Worm (Caenorhabditis elegans) whole organism, L4 larva: ENCODE results near the gene uroc-1.

Experiments used
- F26F4.8 ChIP-seq: fragments of 200-800 bp; sonication (Bioruptor generic); conservative IDR thresholded peaks from 2 replicates; pipeline ENCODE4 v1.3.6; 2022; ENCODE audit warnings: missing genetic modification characterization, missing compliant biosample characterization
- F49E8.2 ChIP-seq: sonication (generic microtip); optimal IDR thresholded peaks from 2 replicates; lab custom pipeline; 2016; ENCODE audit warnings: missing compliant biosample characterization, mild to moderate bottlenecking, missing genetic modification characterization, borderline replicate concordance
- R02D3.7 ChIP-seq: fragments of 150-350 bp; sonication (generic microtip); optimal IDR thresholded peaks from 3 replicates; lab custom pipeline; 2014; ENCODE audit warnings: missing biosample characterization, missing genetic modification characterization
- ZK337.2 ChIP-seq: fragments of 200-800 bp; sonication (Bioruptor generic); IDR thresholded peaks from 2 replicates; pipeline ENCODE4 v1.3.6; 2022; ENCODE audit warnings: missing genetic modification reagents, missing genetic modification characterization, missing compliant biosample characterization
- attf-4 ChIP-seq: sonication (generic microtip); optimal IDR thresholded peaks from 3 replicates; lab custom pipeline; 2017; ENCODE audit warnings: missing biosample characterization, missing genetic modification characterization
- ceh-20 ChIP-seq: fragments of 200-800 bp; sonication (Bioruptor generic); IDR thresholded peaks from 2 replicates; pipeline ENCODE4 v1.3.6; 2022; ENCODE audit warnings: missing genetic modification reagents, missing genetic modification characterization, missing compliant biosample characterization
- ceh-28 ChIP-seq: fragments of 150-350 bp; optimal IDR thresholded peaks from 2 replicates; lab custom pipeline; 2014; ENCODE audit warnings: missing biosample characterization, missing genetic modification reagents, missing genetic modification characterization
- ceh-32 ChIP-seq: sonication (generic microtip); optimal IDR thresholded peaks from 2 replicates; lab custom pipeline; 2016; ENCODE audit warnings: mild to moderate bottlenecking, missing genetic modification characterization, missing compliant biosample characterization; ENCODE audit not compliant: poor library complexity
- ceh-44 ChIP-seq: fragments of 200-800 bp; sonication (Bioruptor generic); IDR thresholded peaks from 2 replicates; pipeline ENCODE4 v1.3.6; 2022; ENCODE audit warnings: missing genetic modification reagents, missing genetic modification characterization, missing compliant biosample characterization
- ces-1 ChIP-seq: fragments of 150-350 bp; sonication (generic microtip); optimal IDR thresholded peaks from 4 replicates; lab custom pipeline; 2014; ENCODE audit warnings: missing biosample characterization, missing genetic modification reagents, missing genetic modification characterization
- daf-16 ChIP-seq, 3 experiments: sonication (generic microtip); optimal IDR thresholded peaks; 2 replicates each; lab custom pipeline; 2016 to 2017; ENCODE audit warnings: missing genetic modification characterization in 3 of 3, missing genetic modification reagents in 3 of 3, mild to moderate bottlenecking in 2 of 3, missing compliant biosample characterization in 2 of 3, missing biosample characterization in 1 of 3, moderate library complexity in 1 of 3
- daf-8 ChIP-seq: fragments of 200-800 bp; sonication (Bioruptor generic); IDR thresholded peaks from 2 replicates; pipeline ENCODE4 v1.3.6; 2022; ENCODE audit warnings: missing genetic modification characterization, missing compliant biosample characterization
- dmd-6 ChIP-seq: fragments of 200-800 bp; sonication (Bioruptor generic); IDR thresholded peaks from 2 replicates; pipeline ENCODE4 v1.3.6; 2022; ENCODE audit warnings: missing genetic modification reagents, missing genetic modification characterization, missing compliant biosample characterization
- dmd-9 ChIP-seq: fragments of 200-800 bp; sonication (Bioruptor generic); IDR thresholded peaks from 2 replicates; pipeline ENCODE4 v1.3.6; 2022; ENCODE audit warnings: missing genetic modification reagents, missing genetic modification characterization, missing compliant biosample characterization
- dve-1 ChIP-seq: sonication (generic microtip); optimal IDR thresholded peaks from 2 replicates; lab custom pipeline; 2017; ENCODE audit warnings: antibody characterized with exemption, mild to moderate bottlenecking, missing genetic modification characterization, missing compliant biosample characterization; ENCODE audit not compliant: insufficient read depth
- egl-27 ChIP-seq: sonication (generic microtip); optimal IDR thresholded peaks from 3 replicates; lab custom pipeline; 2017; ENCODE audit warnings: missing biosample characterization, missing genetic modification reagents, missing genetic modification characterization
- egl-43 ChIP-seq: fragments of 200-800 bp; sonication (Bioruptor generic); IDR thresholded peaks from 2 replicates; pipeline ENCODE4 v1.3.6; 2022; ENCODE audit warnings: missing genetic modification reagents, missing genetic modification characterization, missing compliant biosample characterization
- fkh-10 ChIP-seq: fragments of 150-350 bp; optimal IDR thresholded peaks from 2 replicates; lab custom pipeline; 2014; ENCODE audit warnings: missing biosample characterization, missing genetic modification reagents, missing genetic modification characterization
- hif-1 ChIP-seq, 2 experiments: sonication (generic microtip); optimal IDR thresholded peaks; 2 replicates each; lab custom pipeline; 2016 to 2017; ENCODE audit warnings: missing compliant biosample characterization in 2 of 2, missing genetic modification characterization in 2 of 2, missing genetic modification reagents in 2 of 2, missing genotype in 2 of 2, mild to moderate bottlenecking in 1 of 2
- hlh-11 ChIP-seq: fragments of 200-800 bp; sonication (Bioruptor generic); optimal IDR thresholded peaks from 2 replicates; lab custom pipeline; 2018; ENCODE audit warnings: mild to moderate bottlenecking, missing genetic modification characterization, missing compliant biosample characterization
- hlh-30 ChIP-seq: sonication (generic microtip); optimal IDR thresholded peaks from 2 replicates; lab custom pipeline; 2017; ENCODE audit warnings: antibody characterized with exemption, mild to moderate bottlenecking, missing genetic modification characterization, missing compliant biosample characterization; ENCODE audit not compliant: insufficient read depth
- hmg-1.1 ChIP-seq: fragments of 200-800 bp; sonication (Bioruptor generic); IDR thresholded peaks from 2 replicates; pipeline ENCODE4 v1.3.6; 2022; ENCODE audit warnings: missing genetic modification reagents, missing genetic modification characterization, missing compliant biosample characterization
- jun-1 ChIP-seq: fragments of 150-350 bp; optimal IDR thresholded peaks from 2 replicates; lab custom pipeline; 2014; ENCODE audit warnings: missing biosample characterization, missing genetic modification reagents, missing genetic modification characterization
- lin-1 ChIP-seq: fragments of 200-800 bp; sonication (Bioruptor generic); IDR thresholded peaks from 2 replicates; pipeline ENCODE4 v1.3.6; 2022; ENCODE audit warnings: missing genetic modification reagents, missing genetic modification characterization, missing compliant biosample characterization
- lin-13 ChIP-seq: fragments of 150-350 bp; optimal IDR thresholded peaks from 2 replicates; lab custom pipeline; 2014; ENCODE audit warnings: missing biosample characterization, missing genetic modification reagents, missing genetic modification characterization
- lir-3 ChIP-seq: sonication (generic microtip); optimal IDR thresholded peaks from 2 replicates; lab custom pipeline; 2016; ENCODE audit warnings: mild to moderate bottlenecking, missing genetic modification characterization, missing compliant biosample characterization
- madf-5 ChIP-seq, 2 experiments: fragments of 200-800 bp; sonication (Bioruptor generic); IDR thresholded peaks; 2 replicates each; pipeline ENCODE4 v1.3.6; 2022; ENCODE audit warnings: missing compliant biosample characterization in 2 of 2, missing genetic modification characterization in 2 of 2
- madf-9 ChIP-seq: fragments of 200-800 bp; sonication (Bioruptor generic); conservative IDR thresholded peaks from 2 replicates; pipeline ENCODE4 v1.3.6; 2022; ENCODE audit warnings: missing genetic modification reagents, missing genetic modification characterization, missing compliant biosample characterization
- mdl-1 ChIP-seq, 2 experiments: fragments of 150-350 bp in 1 of 2; sonication (generic microtip) in 1 of 2; optimal IDR thresholded peaks; 2 replicates each; lab custom pipeline; 2014 to 2017; ENCODE audit warnings: missing biosample characterization in 2 of 2, missing genetic modification characterization in 2 of 2
- mxl-2 ChIP-seq: fragments of 200-800 bp; sonication (Bioruptor generic); conservative IDR thresholded peaks from 2 replicates; pipeline ENCODE4 v1.3.6; 2022; ENCODE audit warnings: missing genetic modification reagents, missing genetic modification characterization, missing compliant biosample characterization
- nhr-11 ChIP-seq: fragments of 150-350 bp; optimal IDR thresholded peaks from 2 replicates; lab custom pipeline; 2014; ENCODE audit warnings: missing biosample characterization, missing genetic modification characterization
- nhr-237 ChIP-seq: sonication (generic microtip); optimal IDR thresholded peaks from 2 replicates; lab custom pipeline; 2017; ENCODE audit warnings: missing biosample characterization, missing genetic modification characterization
- nhr-48 ChIP-seq: sonication (generic microtip); optimal IDR thresholded peaks from 2 replicates; lab custom pipeline; 2016; ENCODE audit warnings: mild to moderate bottlenecking, missing genetic modification characterization, missing compliant biosample characterization
- nhr-6 ChIP-seq: fragments of 150-350 bp; optimal IDR thresholded peaks from 2 replicates; lab custom pipeline; 2014; ENCODE audit warnings: missing biosample characterization, missing genetic modification characterization
- rbr-2 ChIP-seq: sonication (generic microtip); optimal IDR thresholded peaks from 2 replicates; lab custom pipeline; 2016; ENCODE audit warnings: missing genotype, missing genetic modification characterization, missing compliant biosample characterization
- saeg-2 ChIP-seq: fragments of 200-800 bp; sonication (Bioruptor generic); IDR thresholded peaks from 2 replicates; pipeline ENCODE4 v1.3.6; 2022; ENCODE audit warnings: missing genetic modification reagents, missing genetic modification characterization, missing compliant biosample characterization
- set-16 ChIP-seq: fragments of 200-800 bp; sonication (Bioruptor generic); IDR thresholded peaks from 2 replicates; pipeline ENCODE4 v1.3.6; 2022; ENCODE audit warnings: missing genetic modification reagents, missing genetic modification characterization, missing compliant biosample characterization
- snpc-1.2 ChIP-seq: fragments of 200-800 bp; sonication (Bioruptor generic); IDR thresholded peaks from 2 replicates; pipeline ENCODE4 v1.3.6; 2022; ENCODE audit warnings: missing genetic modification reagents, missing genetic modification characterization, missing compliant biosample characterization
- snpc-4 ChIP-seq: fragments of 150-350 bp; optimal IDR thresholded peaks from 2 replicates; lab custom pipeline; 2014; ENCODE audit warnings: missing biosample characterization, missing genetic modification characterization
- spr-1 ChIP-seq: sonication (generic microtip); optimal IDR thresholded peaks from 2 replicates; lab custom pipeline; 2016; ENCODE audit warnings: mild to moderate bottlenecking, missing genetic modification characterization, missing compliant biosample characterization
- spr-3 ChIP-seq: fragments of 200-800 bp; sonication (Bioruptor generic); optimal IDR thresholded peaks from 2 replicates; lab custom pipeline; 2018; ENCODE audit warnings: mild to moderate bottlenecking, missing genetic modification characterization, missing compliant biosample characterization
- tra-1 ChIP-seq: fragments of 200-800 bp; sonication (Bioruptor generic); IDR thresholded peaks from 2 replicates; pipeline ENCODE4 v1.3.6; 2022; ENCODE audit warnings: missing genetic modification reagents, missing genetic modification characterization, missing compliant biosample characterization
- unc-130 ChIP-seq: sonication (generic microtip); optimal IDR thresholded peaks from 2 replicates; lab custom pipeline; 2016; ENCODE audit warnings: missing genetic modification reagents, missing genetic modification characterization, missing compliant biosample characterization
- vab-7 ChIP-seq: fragments of 200-800 bp; sonication (Bioruptor generic); IDR thresholded peaks from 2 replicates; pipeline ENCODE4 v1.3.6; 2022; ENCODE audit warnings: missing genetic modification reagents, missing genetic modification characterization, missing compliant biosample characterization
- zfp-3 ChIP-seq: fragments of 200-800 bp; sonication (Bioruptor generic); conservative IDR thresholded peaks from 2 replicates; pipeline ENCODE4 v1.3.6; 2022; ENCODE audit warnings: missing genetic modification reagents, missing genetic modification characterization, missing compliant biosample characterization
- ztf-7 ChIP-seq: fragments of 150-350 bp; optimal IDR thresholded peaks from 2 replicates; lab custom pipeline; 2014; ENCODE audit warnings: missing biosample characterization, missing genetic modification characterization

Gene uroc-1

DNA sequence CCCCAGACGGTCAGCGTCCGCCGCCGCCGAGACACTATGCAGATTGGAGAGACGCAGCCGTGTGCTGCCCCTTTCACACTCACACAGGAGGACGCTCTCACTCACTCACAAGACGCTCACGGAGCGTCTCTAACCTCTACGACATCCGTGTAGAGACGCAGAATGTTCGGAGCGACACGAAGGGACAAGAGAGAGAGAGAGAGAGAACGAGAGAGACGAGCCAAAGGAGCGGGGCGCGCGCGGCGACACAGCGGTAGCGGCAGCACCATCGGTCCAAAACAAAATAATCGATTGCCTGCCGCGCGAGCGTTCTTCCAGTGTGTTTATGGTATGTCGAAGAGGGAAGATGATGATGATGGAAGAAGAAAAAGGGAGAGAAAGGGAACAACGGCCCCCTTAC lies 50.2 kb downstream of the uroc-1 start (continued):
- TF ChIP-seq daf-8 (no peak), lin-1 (0 out of 2 replicates have a peak, but pooled peaks have one; percentile 20), tra-1 (GFP tag; lab: Robert Waterston, UW) (peak; percentile 27; the same call in 1 of the 2 replicates), ztf-7 (tag; lab: Kevin White, UChicago) (peak; percentile 12), nhr-48 (peak; percentile 76), attf-4 (tag; lab: Kevin White, UChicago) (no peak), ceh-20 (GFP tag; lab: Robert Waterston, UW) (peak; percentile 70), set-16 (GFP tag; lab: Robert Waterston, UW) (peak; percentile 97), mxl-2 (GFP tag; lab: Robert Waterston, UW) (no peak; the same call in 1 of the 2 replicates), madf-5 (GFP tag; IDR thresholded peaks at IDR 0.05; lab: Robert Waterston, UW) (no peak; a peak in 1 of 4 replicates), mdl-1 (tag; optimal IDR thresholded peaks at IDR 0.05; lab: Kevin White, UChicago) (peak; percentile 55 to 88), hlh-11 (peak; percentile 95), snpc-4 (tag; lab: Kevin White, UChicago) (no peak), nhr-11 (tag; lab: Kevin White, UChicago) (peak; percentile 57), R02D3.7 (tag; lab: Kevin White, UChicago) (no peak), egl-27 (tag; lab: Kevin White, UChicago) (no peak), lin-13 (GFP tag; lab: Kevin White, UChicago) (peak; percentile 60), unc-130 (GFP tag; lab: Kevin White, UChicago) (peak; percentile 4), hlh-30 (tag; lab: Kevin White, UChicago) (peak; percentile 94), hmg-1.1 (GFP tag; lab: Robert Waterston, UW) (peak; percentile 92), egl-43 (peak; percentile 90), lir-3 (tag; lab: Kevin White, UChicago) (no peak), madf-9 (peak; percentile 92), spr-1 (tag; lab: Kevin White, UChicago) (peak; percentile 87), vab-7 (no peak; the same call in 1 of the 2 replicates), fkh-10 (GFP tag; lab: Kevin White, UChicago) (peak; percentile 31), nhr-6 (tag; lab: Kevin White, UChicago) (peak; percentile 78), F49E8.2 (no peak), dmd-9 (peak; percentile 80), ceh-32 (tag; lab: Kevin White, UChicago) (peak; percentile 63), saeg-2 (GFP tag; lab: Robert Waterston, UW) (0 out of 2 replicates have a peak, but pooled peaks have one; percentile 32), snpc-1.2 (0 out of 2 replicates have a peak, but pooled peaks have one; percentile 7), ces-1 (GFP tag; lab: Kevin White, UChicago) (no peak), daf-16 (GFP tag; optimal IDR thresholded peaks at IDR 0.05; lab: Kevin White, UChicago) (peak; percentile 43 to 71), daf-16 (tag; optimal IDR thresholded peaks at IDR 0.05; lab: Kevin White, UChicago) (peak; percentile 86), nhr-237 (no peak), zfp-3 (GFP tag; lab: Robert Waterston, UW) (peak; percentile 50; the same call in 1 of the 2 replicates), spr-3 (no peak), dve-1 (tag; lab: Kevin White, UChicago) (peak; percentile 94), F26F4.8 (GFP tag; lab: Robert Waterston, UW) (no peak), dmd-6 (GFP tag; lab: Robert Waterston, UW) (peak; percentile 81), ceh-28 (tag; lab: Kevin White, UChicago) (peak; percentile 87), hif-1 (tag; optimal IDR thresholded peaks at IDR 0.05; lab: Kevin White, UChicago) (peak; percentile 47 to 92), jun-1 (tag; lab: Kevin White, UChicago) (no peak), ZK337.2 (GFP tag; lab: Robert Waterston, UW) (0 out of 2 replicates have a peak, but pooled peaks have one; percentile 6), ceh-44 (GFP tag; lab: Robert Waterston, UW) (peak; percentile 28; the same call in 1 of the 2 replicates), rbr-2 (tag; lab: Kevin White, UChicago) (peak; percentile 93)
